Fruit fly (Drosophila melanogaster): ENCODE measurements around the gene sni.

dm6 chrX:8206561-8206960, 37.3 kb downstream of the sni start:
- TF ChIP-seq HLH106 (tag; optimal IDR thresholded peaks at IDR 0.05), result no peak
- no peak for TF ChIP-seq Dif (GFP tag; optimal IDR thresholded peaks at IDR 0.05; ENCODE audit: partially characterized antibody)
- TF ChIP-seq ey (GFP tag; optimal IDR thresholded peaks at IDR 0.05), result no peak
- TF ChIP-seq dl (GFP tag; optimal IDR thresholded peaks at IDR 0.05; ENCODE audit: insufficient read depth in 1 of 2, partially characterized antibody in 2 of 2), result no peak
- TF ChIP-seq h (GFP tag; optimal IDR thresholded peaks at IDR 0.05), result no peak
- TF ChIP-seq tai (GFP tag; optimal IDR thresholded peaks at IDR 0.05), result no peak
- no peak for TF ChIP-seq psq (GFP tag; optimal IDR thresholded peaks at IDR 0.05)
- no peak for TF ChIP-seq Abd-B (GFP tag; optimal IDR thresholded peaks at IDR 0.05)
- TF ChIP-seq pan (optimal IDR thresholded peaks at IDR 0.05), result no peak
- TF ChIP-seq Hr78 (GFP tag; optimal IDR thresholded peaks at IDR 0.05), result no peak
- no peak for TF ChIP-seq dmrt93B (GFP tag; optimal IDR thresholded peaks at IDR 0.05)
- no peak for TF ChIP-seq GATAd (GFP tag; optimal IDR thresholded peaks at IDR 0.05)
- TF ChIP-seq usp (GFP tag; optimal IDR thresholded peaks at IDR 0.05), result no peak
- TF ChIP-seq Sp1 (GFP tag; optimal IDR thresholded peaks at IDR 0.05), result no peak
